Worm (Caenorhabditis elegans) whole organism, mixed stage, embryonic: ENCODE data around the gene srx-130.

ENCODE experiments used
- M03D4.4 ChIP-seq: sonication (generic microtip); optimal IDR thresholded peaks from 2 replicates; lab custom pipeline; 2017; ENCODE audit warnings: mild to moderate bottlenecking, missing genetic modification characterization, missing compliant biosample characterization
- bed-3 ChIP-seq: fragments of 200-800 bp; sonication (Bioruptor generic); optimal IDR thresholded peaks from 3 replicates; lab custom pipeline; 2018; ENCODE audit warnings: mild to moderate bottlenecking, missing genetic modification characterization, moderate library complexity, missing compliant biosample characterization
- blmp-1 ChIP-seq: fragments of 150-350 bp; optimal IDR thresholded peaks from 2 replicates; lab custom pipeline; 2014; ENCODE audit warnings: missing biosample characterization, missing genetic modification characterization
- ceh-39 ChIP-seq: fragments of 150-350 bp; optimal IDR thresholded peaks from 2 replicates; lab custom pipeline; 2014; ENCODE audit warnings: missing biosample characterization, missing genetic modification characterization
- ceh-43 ChIP-seq: fragments of 200-800 bp; sonication (Bioruptor generic); optimal IDR thresholded peaks from 2 replicates; lab custom pipeline; 2018; ENCODE audit warnings: mild to moderate bottlenecking, missing genetic modification characterization, moderate library complexity, missing compliant biosample characterization
- ces-1 ChIP-seq: fragments of 150-350 bp; optimal IDR thresholded peaks from 2 replicates; lab custom pipeline; 2014; ENCODE audit warnings: missing biosample characterization, missing genetic modification reagents, missing genetic modification characterization
- cnd-1 ChIP-seq: fragments of 200-800 bp; sonication (Bioruptor generic); optimal IDR thresholded peaks from 2 replicates; lab custom pipeline; 2018; ENCODE audit warnings: mild to moderate bottlenecking, missing genetic modification characterization, missing compliant biosample characterization
- drap-1 ChIP-seq: fragments of 200-800 bp; sonication (Bioruptor generic); optimal IDR thresholded peaks from 3 replicates; lab custom pipeline; 2018; ENCODE audit warnings: mild to moderate bottlenecking, missing genetic modification characterization, missing compliant biosample characterization
- elt-1 ChIP-seq: sonication (generic microtip); optimal IDR thresholded peaks from 2 replicates; lab custom pipeline; 2017; ENCODE audit warnings: missing genetic modification characterization, mild to moderate bottlenecking, missing compliant biosample characterization, antibody characterized with exemption, moderate library complexity, borderline replicate concordance; ENCODE audit not compliant: insufficient read depth
- elt-3 ChIP-seq: fragments of 150-350 bp; optimal IDR thresholded peaks from 2 replicates; lab custom pipeline; 2014; ENCODE audit warnings: missing biosample characterization, missing genetic modification characterization
- ham-2 ChIP-seq: fragments of 200-800 bp; sonication (Bioruptor generic); optimal IDR thresholded peaks from 2 replicates; lab custom pipeline; 2018; ENCODE audit warnings: mild to moderate bottlenecking, missing genetic modification characterization, missing compliant biosample characterization
- hlh-1 ChIP-seq: fragments of 150-350 bp; optimal IDR thresholded peaks from 2 replicates; lab custom pipeline; 2014; ENCODE audit warnings: missing biosample characterization, missing genetic modification reagents, missing genetic modification characterization
- lin-13 ChIP-seq: fragments of 150-350 bp; optimal IDR thresholded peaks from 2 replicates; lab custom pipeline; 2014; ENCODE audit warnings: missing biosample characterization, missing genetic modification characterization
- lin-32 ChIP-seq: fragments of 200-800 bp; sonication (Bioruptor generic); optimal IDR thresholded peaks from 2 replicates; lab custom pipeline; 2018; ENCODE audit warnings: mild to moderate bottlenecking, missing genetic modification characterization, missing compliant biosample characterization
- lsy-2 ChIP-seq: fragments of 150-350 bp; optimal IDR thresholded peaks from 2 replicates; lab custom pipeline; 2014; ENCODE audit warnings: missing biosample characterization, missing genetic modification characterization
- mab-5 ChIP-seq: fragments of 150-350 bp; optimal IDR thresholded peaks from 2 replicates; lab custom pipeline; 2014; ENCODE audit warnings: missing biosample characterization, missing genetic modification characterization
- mep-1 ChIP-seq: fragments of 150-350 bp; optimal IDR thresholded peaks from 2 replicates; lab custom pipeline; 2017; ENCODE audit warnings: missing biosample characterization, missing genetic modification reagents, missing genetic modification characterization, inconsistent platforms
- mls-2 ChIP-seq: sonication (generic microtip); optimal IDR thresholded peaks from 2 replicates; lab custom pipeline; 2016; ENCODE audit warnings: mild to moderate bottlenecking, missing genetic modification characterization, moderate library complexity, missing compliant biosample characterization
- nhr-12 ChIP-seq: fragments of 150-350 bp; optimal IDR thresholded peaks from 2 replicates; lab custom pipeline; 2014; ENCODE audit warnings: missing biosample characterization, missing genetic modification characterization
- nhr-2 ChIP-seq: fragments of 150-350 bp; optimal IDR thresholded peaks from 2 replicates; lab custom pipeline; 2014; ENCODE audit warnings: missing biosample characterization, missing genetic modification characterization
- nhr-237 ChIP-seq: fragments of 150-350 bp; optimal IDR thresholded peaks from 2 replicates; lab custom pipeline; 2014; ENCODE audit warnings: missing biosample characterization, missing genetic modification characterization
- pha-4 ChIP-seq: fragments of 150-350 bp; optimal IDR thresholded peaks from 2 replicates; lab custom pipeline; 2018; ENCODE audit warnings: missing biosample characterization, missing genetic modification reagents, missing genetic modification characterization
- sem-2 ChIP-seq: fragments of 200-800 bp; sonication (Bioruptor generic); optimal IDR thresholded peaks from 2 replicates; lab custom pipeline; 2018; ENCODE audit warnings: mild to moderate bottlenecking, missing genetic modification characterization, missing compliant biosample characterization
- snpc-4 ChIP-seq: fragments of 150-350 bp; optimal IDR thresholded peaks from 2 replicates; lab custom pipeline; 2014; ENCODE audit warnings: missing biosample characterization, missing genetic modification characterization
- sptf-1 ChIP-seq: sonication (generic microtip); optimal IDR thresholded peaks from 2 replicates; lab custom pipeline; 2017; ENCODE audit warnings: mild to moderate bottlenecking, missing genetic modification characterization, moderate library complexity, missing compliant biosample characterization
- tbx-8 ChIP-seq: fragments of 200-800 bp; sonication (Bioruptor generic); optimal IDR thresholded peaks from 2 replicates; lab custom pipeline; 2018; ENCODE audit warnings: mild to moderate bottlenecking, missing genetic modification characterization, moderate library complexity, missing compliant biosample characterization
- unc-120 ChIP-seq: sonication (generic microtip); optimal IDR thresholded peaks from 2 replicates; lab custom pipeline; 2017; ENCODE audit warnings: missing genetic modification characterization, missing compliant biosample characterization; ENCODE audit not compliant: poor library complexity, severe bottlenecking
- unc-62 ChIP-seq: fragments of 150-350 bp; optimal IDR thresholded peaks from 2 replicates; lab custom pipeline; 2014; ENCODE audit warnings: missing biosample characterization, missing genetic modification reagents, missing genetic modification characterization
- zip-8 ChIP-seq: fragments of 150-350 bp; optimal IDR thresholded peaks from 2 replicates; lab custom pipeline; 2014; ENCODE audit warnings: missing biosample characterization, missing genetic modification characterization
- ztf-11 ChIP-seq: fragments of 150-350 bp; optimal IDR thresholded peaks from 2 replicates; lab custom pipeline; 2014; ENCODE audit warnings: missing biosample characterization, missing genetic modification characterization

The srx-130 gene

ce11 chrV:13808462-13808867 is 34.8 kb upstream of the srx-130 start (continued):
- TF ChIP-seq sptf-1 (peak; percentile 53), nhr-2 (tag; lab: Kevin White, UChicago) (peak; percentile 76), pha-4 (tag; lab: Kevin White, UChicago) (peak; percentile 64), elt-1 (no peak), M03D4.4 (tag; lab: Kevin White, UChicago) (peak; percentile 45), tbx-8 (no peak), ztf-11 (tag; lab: Kevin White, UChicago) (no peak), ceh-39 (peak; percentile 78)

ce11 chrV:13812330-13812729 is 30.9 kb upstream of the srx-130 start:
- TF ChIP-seq unc-62 (GFP tag; lab: Kevin White, UChicago), result no peak
- peak; percentile 89 for TF ChIP-seq ces-1 (GFP tag; lab: Kevin White, UChicago)
- TF ChIP-seq, all 35 proteins: peak for 1

- TF ChIP-seq nhr-237 (tag; lab: Kevin White, UChicago) (no peak), nhr-12 (tag; lab: Kevin White, UChicago) (no peak)
- TF ChIP-seq, all 35 proteins: peak for 0
Measured at ce11 chrV:13812931-13813330, 30.3 kb upstream of the srx-130 start, which contains the start of gene ceh-24. Gene ceh-24, plus strand, starts transcription at chrV:13813231.

- TF ChIP-seq hlh-1 (tag; lab: Kevin White, UChicago), result no peak
- no peak for TF ChIP-seq ham-2
- no peak for TF ChIP-seq ces-1 (GFP tag; lab: Kevin White, UChicago)
- TF ChIP-seq unc-62 (GFP tag; lab: Kevin White, UChicago), result no peak
- no peak for TF ChIP-seq snpc-4
- no peak for TF ChIP-seq blmp-1
- no peak for TF ChIP-seq mab-5
Measured at ce11 chrV:13816877-13817276, 26.4 kb upstream of the srx-130 start, which contains the start of gene F55B12.2. Gene F55B12.2, minus strand, starts transcription at chrV:13816977.

ce11 chrV:13818824-13819408 is 24.3 kb upstream of the srx-130 start, which contains the start of gene sel-10:
Gene sel-10, plus strand, starts transcription at chrV:13819361.
- TF ChIP-seq hlh-1 (tag; lab: Kevin White, UChicago), result peak; percentile 51
- no peak for TF ChIP-seq sem-2 (GFP tag; lab: Kevin White, UChicago)
- TF ChIP-seq lsy-2 (tag; lab: Kevin White, UChicago), result peak; percentile 67
- no peak for TF ChIP-seq elt-1
- TF ChIP-seq mls-2 (tag; lab: Kevin White, UChicago), result no peak
- TF ChIP-seq nhr-237 (tag; lab: Kevin White, UChicago), result no peak
- peak; percentile 55 for TF ChIP-seq lin-32 (GFP tag; lab: Kevin White, UChicago)
- TF ChIP-seq unc-120 (tag; lab: Kevin White, UChicago), result no peak
- peak; percentile 60 for TF ChIP-seq pha-4 (tag; lab: Kevin White, UChicago)
- TF ChIP-seq mep-1 (tag; lab: Kevin White, UChicago), result peak; percentile 63
- TF ChIP-seq drap-1, result peak; percentile 23
- TF ChIP-seq nhr-2 (tag; lab: Kevin White, UChicago), result no peak
- peak; percentile 61 for TF ChIP-seq lin-13 (tag; lab: Kevin White, UChicago)

- TF ChIP-seq elt-3 (tag; lab: Kevin White, UChicago), result no peak
- no peak for TF ChIP-seq cnd-1 (tag; lab: Kevin White, UChicago)
- TF ChIP-seq snpc-4, result no peak
- TF ChIP-seq zip-8 (tag; lab: Kevin White, UChicago), result no peak
- TF ChIP-seq ceh-43 (GFP tag; lab: Kevin White, UChicago), result no peak
- TF ChIP-seq lin-13 (tag; lab: Kevin White, UChicago), result no peak
- TF ChIP-seq bed-3, result no peak
Measured at ce11 chrV:13822752-13823151, 20.5 kb upstream of the srx-130 start, which contains the start of gene hpo-31. Gene hpo-31, plus strand, starts transcription at chrV:13823052.
